Fruit fly (Drosophila melanogaster): ENCODE results near the gene Clp.

Gene Clp

DNA sequence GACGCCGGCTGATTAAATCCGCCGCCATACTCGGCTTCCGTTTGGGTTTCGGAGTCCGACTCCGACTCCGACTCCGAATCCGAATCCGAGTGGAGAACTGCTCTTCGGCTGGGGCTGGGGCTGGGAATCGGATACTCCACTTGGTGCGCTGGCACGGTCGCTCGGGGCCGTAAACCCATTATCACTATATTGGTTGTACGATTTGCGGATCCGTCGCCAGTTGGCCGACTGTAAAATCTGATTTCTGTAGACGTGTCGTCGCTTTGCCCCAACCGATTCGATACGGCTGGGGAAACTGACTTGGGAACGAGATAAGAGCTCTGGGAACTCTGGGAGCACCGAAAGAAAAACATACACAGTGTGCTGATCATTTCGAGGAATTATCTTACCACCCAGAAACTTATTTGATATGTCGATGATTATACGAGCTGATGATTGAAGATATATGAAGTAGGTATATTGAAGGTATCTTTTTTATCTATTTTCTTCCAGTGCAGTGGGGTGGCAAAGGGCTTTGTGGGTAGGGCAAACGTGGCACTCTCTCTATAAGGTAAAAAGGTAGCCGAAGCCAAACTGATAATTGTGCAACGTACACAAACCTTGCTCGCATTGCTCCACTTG is 38.2 kb downstream of the Clp start (continued):
- peak; percentile 8 for TF ChIP-seq maf-S (GFP tag; optimal IDR thresholded peaks at IDR 0.05)
- TF ChIP-seq exex (tag; optimal IDR thresholded peaks at IDR 0.05) = peak; percentile 43
- no peak for TF ChIP-seq Ravus (GFP tag; IDR thresholded peaks at IDR 0.05)
- no peak for TF ChIP-seq run (tag; optimal IDR thresholded peaks at IDR 0.05)
- peak; percentile 41 for TF ChIP-seq CG10267 (tag; optimal IDR thresholded peaks at IDR 0.05)
- no peak for TF ChIP-seq inv (GFP tag; IDR thresholded peaks at IDR 0.05; ENCODE audit: partially characterized antibody)
- no peak for TF ChIP-seq bowl (GFP tag; IDR thresholded peaks at IDR 0.05)
- TF ChIP-seq CG6791 (GFP tag; IDR thresholded peaks at IDR 0.05; ENCODE audit: partially characterized antibody) = no peak
- no peak for TF ChIP-seq unc-4 (GFP tag; IDR thresholded peaks at IDR 0.05; ENCODE audit: partially characterized antibody)
- no peak for TF ChIP-seq CG10654 (GFP tag; optimal IDR thresholded peaks at IDR 0.05)
- no peak for TF ChIP-seq chm (GFP tag; IDR thresholded peaks at IDR 0.05)
- no peak for TF ChIP-seq hth (optimal IDR thresholded peaks at IDR 0.05)
- no peak for TF ChIP-seq CG6175 (GFP tag; IDR thresholded peaks at IDR 0.05)
- peak; percentile 71 for TF ChIP-seq dysf (GFP tag; IDR thresholded peaks at IDR 0.05)
- peak; percentile 50; the same call in 2 of the 3 replicates for TF ChIP-seq CG11093 (GFP tag; IDR thresholded peaks at IDR 0.05)
- TF ChIP-seq yki (optimal IDR thresholded peaks at IDR 0.05) = no peak
- peak; percentile 29 for TF ChIP-seq Meics (GFP tag; optimal IDR thresholded peaks at IDR 0.05)
- no peak for TF ChIP-seq rib (GFP tag; IDR thresholded peaks at IDR 0.05)
- TF ChIP-seq aop (GFP tag; IDR thresholded peaks at IDR 0.05) = no peak
- TF ChIP-seq CG2199 (GFP tag; IDR thresholded peaks at IDR 0.05) = no peak
- no peak for TF ChIP-seq CG10321 (GFP tag; IDR thresholded peaks at IDR 0.05)
- peak; percentile 41 for TF ChIP-seq CG6813 (GFP tag; optimal IDR thresholded peaks at IDR 0.05)
- peak; percentile 37 for TF ChIP-seq Ssrp (tag; optimal IDR thresholded peaks at IDR 0.05)
- TF ChIP-seq Adf1 (GFP tag; IDR thresholded peaks at IDR 0.05) = no peak
- peak; percentile 56 to 57 for TF ChIP-seq Pdp1 (GFP tag; optimal IDR thresholded peaks at IDR 0.05)
- no peak for TF ChIP-seq eve (GFP tag; optimal IDR thresholded peaks at IDR 0.05)
- TF ChIP-seq mirr (GFP tag; optimal IDR thresholded peaks at IDR 0.05) = no peak
- TF ChIP-seq CG33557 (GFP tag; optimal IDR thresholded peaks at IDR 0.05) = peak; percentile 4
- no peak for TF ChIP-seq Stat92E (GFP tag; optimal IDR thresholded peaks at IDR 0.05)
- TF ChIP-seq corto (GFP tag; optimal IDR thresholded peaks at IDR 0.05) = no peak
- TF ChIP-seq Gug (GFP tag; IDR thresholded peaks at IDR 0.05) = peak; percentile 28; the same call in 2 of the 4 replicates
- peak; percentile 44 for TF ChIP-seq Camta (GFP tag; optimal IDR thresholded peaks at IDR 0.05)
- peak in 1 of 3 experiments; percentile 7 for TF ChIP-seq lola (GFP tag; optimal IDR thresholded peaks at IDR 0.05)
- TF ChIP-seq CG9817 (tag; optimal IDR thresholded peaks at IDR 0.05) = peak; percentile 50
- TF ChIP-seq cad (GFP tag; optimal IDR thresholded peaks at IDR 0.05) = no peak
- no peak for TF ChIP-seq CG14965 (GFP tag; optimal IDR thresholded peaks at IDR 0.05; ENCODE audit: borderline replicate concordance)
- TF ChIP-seq HmgD (GFP tag; optimal IDR thresholded peaks at IDR 0.05) = no peak
- peak; percentile 42 for TF ChIP-seq NfI (GFP tag; optimal IDR thresholded peaks at IDR 0.05)
- TF ChIP-seq fd96Cb (tag; optimal IDR thresholded peaks at IDR 0.05) = peak; percentile 60
- TF ChIP-seq CG5245 (GFP tag; optimal IDR thresholded peaks at IDR 0.05) = no peak
- peak; percentile 46 for TF ChIP-seq CG18262 (tag; optimal IDR thresholded peaks at IDR 0.05)
- TF ChIP-seq CG7839 (tag; optimal IDR thresholded peaks at IDR 0.05) = peak; percentile 66
- TF ChIP-seq trem (tag; optimal IDR thresholded peaks at IDR 0.05) = no peak
- TF ChIP-seq crp (GFP tag; optimal IDR thresholded peaks at IDR 0.05) = no peak
- no peak for TF ChIP-seq CG7963 (GFP tag; IDR thresholded peaks at IDR 0.05; ENCODE audit: partially characterized antibody)
- TF ChIP-seq kni (GFP tag; optimal IDR thresholded peaks at IDR 0.05) = no peak
- TF ChIP-seq pan (optimal IDR thresholded peaks at IDR 0.05) = no peak
- TF ChIP-seq pan (GFP tag; optimal IDR thresholded peaks at IDR 0.05 in 1 of 2, IDR thresholded peaks at IDR 0.05 in 1 of 2) = peak in 1 of 2 experiments; percentile 56
- 0 out of 4 replicates have a peak, but pooled peaks have one; percentile 53 for TF ChIP-seq chinmo (GFP tag; IDR thresholded peaks at IDR 0.05; ENCODE audit: partially characterized antibody)
